Fruit fly (Drosophila melanogaster) whole organism: ENCODE results near the gene Nct.

Experiments
- CG8478 ChIP-seq: fragments of >200 bp; optimal IDR thresholded peaks from 2 replicates; lab custom pipeline; 2018; ENCODE audit warnings: inconsistent platforms
- Dll ChIP-seq: fragments of >200 bp; optimal IDR thresholded peaks from 2 replicates; lab custom pipeline; 2017
- EcR ChIP-seq, 2 experiments: fragments of >200 bp; optimal IDR thresholded peaks; 2 replicates each; lab custom pipeline; 2017; ENCODE audit warnings: missing biosample characterization in 2 of 2, missing genetic modification characterization in 2 of 2, missing genetic modification reagents in 2 of 2
- psq ChIP-seq: fragments of >200 bp; optimal IDR thresholded peaks from 2 replicates; lab custom pipeline; 2017
- usp ChIP-seq: fragments of >200 bp; optimal IDR thresholded peaks from 2 replicates; lab custom pipeline; 2017; ENCODE audit warnings: missing biosample characterization, missing genetic modification characterization, mixed read lengths

DNA sequence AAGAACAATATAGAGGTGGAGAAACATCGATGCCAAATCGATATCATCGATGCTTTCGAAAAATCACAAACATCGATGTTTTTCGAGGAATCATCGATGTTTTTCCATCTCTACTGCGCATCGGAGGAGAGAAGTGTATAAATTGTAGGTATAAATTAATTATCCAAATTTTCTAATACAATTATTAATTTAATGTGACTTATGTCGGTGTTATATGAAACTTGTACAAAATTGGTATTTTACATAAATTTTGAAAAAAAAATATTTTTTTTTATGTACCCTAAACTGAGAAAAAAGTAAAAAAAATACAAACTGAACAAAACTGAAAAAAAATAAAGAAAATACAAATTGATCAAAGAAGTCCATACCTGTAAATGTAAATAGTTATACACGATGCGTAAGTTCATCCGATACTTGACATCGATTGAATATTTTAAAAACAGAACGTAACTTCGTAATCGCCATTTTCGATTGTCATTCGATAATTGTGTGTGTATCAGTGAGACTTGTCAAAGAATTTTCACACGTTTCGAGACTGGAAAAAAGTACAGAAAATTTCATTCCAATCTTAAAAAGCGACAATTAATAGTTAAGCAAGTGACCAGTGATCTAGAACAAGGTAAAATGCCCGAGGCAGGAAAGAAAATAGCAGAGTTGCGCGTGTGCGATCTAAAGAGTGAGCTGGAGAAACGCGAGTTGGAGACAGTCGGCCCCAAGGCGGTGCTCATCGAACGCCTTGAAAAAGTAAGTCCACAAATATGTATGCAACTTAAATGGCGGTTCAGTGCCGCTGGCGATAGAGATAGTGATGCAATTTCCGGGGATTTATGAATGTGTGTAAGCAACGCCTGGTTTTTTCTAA is 34.2 kb upstream of the Nct start, which contains the start of the genes CG5808 and Saf-B:
- TF ChIP-seq psq (no peak), usp (GFP tag; lab: Kevin White, UChicago) (no peak), CG8478 (lab: Kevin White, UChicago) (no peak), Dll (lab: Kevin White, UChicago) (no peak), EcR (GFP tag; optimal IDR thresholded peaks at IDR 0.05; lab: Kevin White, UChicago) (no peak)
